Fruit fly (Drosophila melanogaster) whole organism, prepupa: Measurements from ENCODE around the gene lilli.

ENCODE experiments used
- Blimp-1 ChIP-seq: fragments of 200-800 bp; sonication (Bioruptor generic); optimal IDR thresholded peaks from 3 replicates; lab custom pipeline; 2017; ENCODE audit warnings: missing biosample characterization, missing genetic modification characterization, mild to moderate bottlenecking, moderate library complexity, missing genetic modification reagents
- CG10631 ChIP-seq: fragments of 200-800 bp; sonication (Bioruptor generic); optimal IDR thresholded peaks from 2 replicates; lab custom pipeline; 2016; ENCODE audit warnings: missing biosample characterization, missing genetic modification characterization
- CG10669 ChIP-seq: fragments of 200-800 bp; sonication (Bioruptor generic); optimal IDR thresholded peaks from 3 replicates; lab custom pipeline; 2018; ENCODE audit warnings: missing biosample characterization, mild to moderate bottlenecking, missing genetic modification characterization, moderate library complexity
- CG11294 ChIP-seq: fragments of 200-800 bp; sonication (Bioruptor generic); IDR thresholded peaks from 2 replicates; pipeline ENCODE4 v1.3.6; 2022; ENCODE audit warnings: missing biosample characterization, missing genetic modification characterization
- CG11762 ChIP-seq: fragments of 200-800 bp; sonication (Bioruptor generic); optimal IDR thresholded peaks from 3 replicates; lab custom pipeline; 2016; ENCODE audit warnings: missing biosample characterization, missing genetic modification characterization; ENCODE audit not compliant: insufficient read depth
- CG11902 ChIP-seq: fragments of 200-800 bp; sonication (Bioruptor generic); optimal IDR thresholded peaks from 3 replicates; lab custom pipeline; 2016; ENCODE audit warnings: missing biosample characterization, missing genetic modification characterization
- CG15336 ChIP-seq: fragments of 200-800 bp; sonication (Bioruptor generic); IDR thresholded peaks from 2 replicates; pipeline ENCODE4 v1.3.6; 2022; ENCODE audit warnings: missing biosample characterization, missing genetic modification characterization
- CG1621 ChIP-seq: fragments of 200-800 bp; sonication (Bioruptor generic); optimal IDR thresholded peaks from 3 replicates; lab custom pipeline; 2018; ENCODE audit warnings: missing biosample characterization, mild to moderate bottlenecking, missing genetic modification characterization
- CG16779 ChIP-seq: fragments of 200-800 bp; sonication (Bioruptor generic); optimal IDR thresholded peaks from 3 replicates; lab custom pipeline; 2017; ENCODE audit warnings: missing biosample characterization, mild to moderate bottlenecking, missing genetic modification characterization
- CG31627 ChIP-seq: fragments of 200-800 bp; sonication (Bioruptor generic); optimal IDR thresholded peaks from 3 replicates; lab custom pipeline; 2016; ENCODE audit warnings: missing biosample characterization, missing genetic modification characterization
- CG32006 ChIP-seq: fragments of 200-800 bp; sonication (Bioruptor generic); optimal IDR thresholded peaks from 3 replicates; lab custom pipeline; 2017; ENCODE audit warnings: missing biosample characterization, mild to moderate bottlenecking, missing genetic modification characterization
- CG34406 ChIP-seq: fragments of 200-800 bp; sonication (Bioruptor generic); optimal IDR thresholded peaks from 3 replicates; lab custom pipeline; 2016; ENCODE audit warnings: missing biosample characterization, missing genetic modification characterization
- CG3919 ChIP-seq: fragments of 200-800 bp; sonication (Bioruptor generic); optimal IDR thresholded peaks from 3 replicates; lab custom pipeline; 2016; ENCODE audit warnings: missing biosample characterization, missing genetic modification characterization
- CG4318 ChIP-seq: fragments of 200-800 bp; sonication (Bioruptor generic); optimal IDR thresholded peaks from 3 replicates; lab custom pipeline; 2017; ENCODE audit warnings: missing biosample characterization, mild to moderate bottlenecking, missing genetic modification characterization
- CG6163 ChIP-seq: fragments of 200-800 bp; sonication (Bioruptor generic); IDR thresholded peaks from 3 replicates; pipeline ENCODE4 v1.3.6; 2022; ENCODE audit warnings: missing biosample characterization, missing genetic modification characterization
- CG6276 ChIP-seq: fragments of 200-800 bp; sonication (Bioruptor generic); optimal IDR thresholded peaks from 2 replicates; lab custom pipeline; 2017; ENCODE audit warnings: missing biosample characterization, mild to moderate bottlenecking, missing genetic modification characterization
- CG6792 ChIP-seq: fragments of 200-800 bp; sonication (Bioruptor generic); optimal IDR thresholded peaks from 3 replicates; lab custom pipeline; 2016; ENCODE audit warnings: missing biosample characterization, missing genetic modification characterization
- CG6808 ChIP-seq: fragments of 200-800 bp; sonication (Bioruptor generic); optimal IDR thresholded peaks from 3 replicates; lab custom pipeline; 2017; ENCODE audit warnings: missing biosample characterization, missing genetic modification characterization, mild to moderate bottlenecking, moderate library complexity, missing genetic modification reagents
- CG6854 ChIP-seq: fragments of 200-800 bp; sonication (Bioruptor generic); optimal IDR thresholded peaks from 2 replicates; lab custom pipeline; 2017; ENCODE audit warnings: missing biosample characterization, mild to moderate bottlenecking, missing genetic modification characterization
- CG7368 ChIP-seq: fragments of 200-800 bp; sonication (Bioruptor generic); optimal IDR thresholded peaks from 3 replicates; lab custom pipeline; 2016; ENCODE audit warnings: missing biosample characterization, missing genetic modification characterization
- CG8632 ChIP-seq: fragments of 200-800 bp; sonication (Bioruptor generic); optimal IDR thresholded peaks from 3 replicates; lab custom pipeline; 2016; ENCODE audit warnings: missing biosample characterization, missing genetic modification characterization
- CG9139 ChIP-seq: fragments of 200-800 bp; sonication (Bioruptor generic); optimal IDR thresholded peaks from 3 replicates; lab custom pipeline; 2017; ENCODE audit warnings: missing biosample characterization, mild to moderate bottlenecking, missing genetic modification characterization
- Eip75B ChIP-seq: fragments of 200-800 bp; sonication (Bioruptor generic); optimal IDR thresholded peaks from 3 replicates; lab custom pipeline; 2016; ENCODE audit warnings: missing biosample characterization, missing genetic modification characterization
- Eip78C ChIP-seq: fragments of 200-800 bp; sonication (Bioruptor generic); peaks from one replicate; lab custom pipeline; 2016; ENCODE audit warnings: missing biosample characterization, missing genetic modification characterization
- Ets21C ChIP-seq: fragments of 200-800 bp; sonication (Bioruptor generic); optimal IDR thresholded peaks from 3 replicates; lab custom pipeline; 2016; ENCODE audit warnings: missing biosample characterization, missing genetic modification characterization
- Ets96B ChIP-seq: fragments of 200-800 bp; optimal IDR thresholded peaks from 2 replicates; lab custom pipeline; 2019; ENCODE audit warnings: missing biosample characterization, mild to moderate bottlenecking, missing genetic modification characterization, moderate library complexity
- Gug ChIP-seq: fragments of 200-800 bp; sonication (Bioruptor generic); IDR thresholded peaks from 2 replicates; pipeline ENCODE4 v1.3.6; 2022; ENCODE audit warnings: missing biosample characterization, missing genetic modification characterization
- Hr38 ChIP-seq: sonication (Bioruptor generic); optimal IDR thresholded peaks from 2 replicates; lab custom pipeline; 2016; ENCODE audit warnings: missing biosample characterization, missing genetic modification characterization
- Hr39 ChIP-seq: fragments of 200-800 bp; sonication (Bioruptor generic); optimal IDR thresholded peaks from 2 replicates; lab custom pipeline; 2016; ENCODE audit warnings: missing biosample characterization, missing genetic modification characterization
- Lpt ChIP-seq: fragments of 200-800 bp; sonication (Bioruptor generic); optimal IDR thresholded peaks from 3 replicates; lab custom pipeline; 2016; ENCODE audit warnings: missing biosample characterization, missing genetic modification characterization
- Met ChIP-seq: fragments of 200-800 bp; sonication (Bioruptor generic); optimal IDR thresholded peaks from 3 replicates; lab custom pipeline; 2016; ENCODE audit warnings: missing biosample characterization, missing genetic modification characterization
- OdsH ChIP-seq: fragments of 200-800 bp; sonication (Bioruptor generic); optimal IDR thresholded peaks from 3 replicates; lab custom pipeline; 2016; ENCODE audit warnings: missing biosample characterization, missing genetic modification characterization
- Sox102F ChIP-seq: fragments of 200-800 bp; sonication (Bioruptor generic); optimal IDR thresholded peaks from 2 replicates; lab custom pipeline; 2016; ENCODE audit warnings: missing biosample characterization, mild to moderate bottlenecking, missing genetic modification characterization
- Sox14 ChIP-seq: fragments of 200-800 bp; sonication (Bioruptor generic); optimal IDR thresholded peaks from 3 replicates; lab custom pipeline; 2016; ENCODE audit warnings: missing biosample characterization, missing genetic modification characterization
- achi ChIP-seq: fragments of 200-800 bp; sonication (Bioruptor generic); optimal IDR thresholded peaks from 3 replicates; lab custom pipeline; 2016; ENCODE audit warnings: missing biosample characterization, missing genetic modification characterization
- acj6 ChIP-seq: fragments of 200-800 bp; sonication (Bioruptor generic); optimal IDR thresholded peaks from 3 replicates; lab custom pipeline; 2016; ENCODE audit warnings: missing biosample characterization, missing genetic modification characterization
- cyc ChIP-seq: fragments of 200-800 bp; sonication (Bioruptor generic); optimal IDR thresholded peaks from 3 replicates; lab custom pipeline; 2016; ENCODE audit warnings: missing biosample characterization, missing genetic modification characterization
- dsx ChIP-seq: fragments of 200-800 bp; optimal IDR thresholded peaks from 3 replicates; lab custom pipeline; 2019; ENCODE audit warnings: missing biosample characterization, mild to moderate bottlenecking, missing genetic modification characterization, moderate library complexity; ENCODE audit not compliant: poor library complexity, severe bottlenecking
- eg ChIP-seq: fragments of 200-800 bp; sonication (Bioruptor generic); IDR thresholded peaks from 3 replicates; pipeline ENCODE4 v1.3.6; 2022; ENCODE audit warnings: missing biosample characterization, missing genetic modification characterization
- esn ChIP-seq: fragments of 200-800 bp; sonication (Bioruptor generic); optimal IDR thresholded peaks from 2 replicates; lab custom pipeline; 2016; ENCODE audit warnings: missing biosample characterization, mild to moderate bottlenecking, missing genetic modification characterization, moderate library complexity
- fd59A ChIP-seq: fragments of 200-800 bp; sonication (Bioruptor generic); optimal IDR thresholded peaks from 2 replicates; lab custom pipeline; 2017; ENCODE audit warnings: missing biosample characterization, mild to moderate bottlenecking, missing genetic modification characterization, missing genetic modification reagents
- fd85E ChIP-seq: fragments of 200-800 bp; sonication (Bioruptor generic); optimal IDR thresholded peaks from 3 replicates; lab custom pipeline; 2016; ENCODE audit warnings: missing biosample characterization, missing genetic modification characterization
- lz ChIP-seq: fragments of 200-800 bp; sonication (Bioruptor generic); optimal IDR thresholded peaks from 3 replicates; lab custom pipeline; 2016; ENCODE audit warnings: missing biosample characterization, missing genetic modification characterization
- net ChIP-seq: fragments of 200-800 bp; sonication (Bioruptor generic); optimal IDR thresholded peaks from 3 replicates; lab custom pipeline; 2016; ENCODE audit warnings: missing biosample characterization, missing genetic modification characterization
- pdm3 ChIP-seq: fragments of 200-800 bp; sonication (Bioruptor generic); optimal IDR thresholded peaks from 3 replicates; lab custom pipeline; 2016; ENCODE audit warnings: missing biosample characterization, missing genetic modification characterization
- salr ChIP-seq, 2 experiments: fragments of 200-800 bp; sonication (Bioruptor generic); optimal IDR thresholded peaks; 3 replicates each; lab custom pipeline; 2016 to 2018; ENCODE audit warnings: missing biosample characterization in 2 of 2, missing genetic modification characterization in 2 of 2, mild to moderate bottlenecking in 1 of 2
- spab ChIP-seq: fragments of 200-800 bp; sonication (Bioruptor generic); optimal IDR thresholded peaks from 2 replicates; lab custom pipeline; 2017; ENCODE audit warnings: missing biosample characterization, mild to moderate bottlenecking, missing genetic modification characterization, missing genetic modification reagents
- ss ChIP-seq, 2 experiments: fragments of 200-800 bp; sonication (Bioruptor generic); optimal IDR thresholded peaks; 2 replicates in 1 of 2; 3 replicates in 1 of 2; lab custom pipeline; 2017 to 2018; ENCODE audit warnings: mild to moderate bottlenecking in 2 of 2, missing biosample characterization in 2 of 2, missing genetic modification characterization in 2 of 2, moderate library complexity in 1 of 2
- svp ChIP-seq: fragments of 200-800 bp; sonication (Bioruptor generic); peaks from one replicate; lab custom pipeline; 2016; ENCODE audit warnings: missing biosample characterization, missing genetic modification characterization
- vri ChIP-seq: fragments of 200-800 bp; sonication (Bioruptor generic); optimal IDR thresholded peaks from 3 replicates; lab custom pipeline; 2016; ENCODE audit warnings: missing biosample characterization, mild to moderate bottlenecking, missing genetic modification characterization

Gene lilli

dm6 chr2L:2855773-2856615, 29.7 kb upstream of the lilli start, which contains the start of the genes CG3104 and RpS21:
Gene CG3104 (minus strand): TSS chr2L:2855778.
Gene RpS21 (plus strand): TSS chr2L:2856070.
- TF ChIP-seq CG7368 (peak; percentile 64), fd85E (GFP tag; lab: Kevin White, UChicago) (no peak), Eip78C (GFP tag; lab: Kevin White, UChicago) (peak; percentile 89), Ets96B (tag; lab: Kevin White, UChicago) (peak; percentile 47), CG1621 (tag; lab: Kevin White, UChicago) (peak; percentile 51), Sox102F (GFP tag; lab: Kevin White, UChicago) (peak; percentile 62), CG3919 (GFP tag; lab: Kevin White, UChicago) (peak; percentile 81), Ets21C (GFP tag; lab: Kevin White, UChicago) (peak; percentile 11), Blimp-1 (peak; percentile 55), achi (GFP tag; lab: Kevin White, UChicago) (peak; percentile 99), CG4318 (GFP tag; lab: Kevin White, UChicago) (peak; percentile 13), svp (peak; percentile 70), Gug (GFP tag; lab: Robert Waterston, UW) (0 out of 2 replicates have a peak, but pooled peaks have one; percentile 15), CG9139 (GFP tag; lab: Kevin White, UChicago) (peak; percentile 16), CG11762 (GFP tag; lab: Kevin White, UChicago) (peak; percentile 45), dsx (GFP tag; lab: Kevin White, UChicago) (peak; percentile 37), ss (GFP tag; optimal IDR thresholded peaks at IDR 0.05; lab: Kevin White, UChicago) (peak; percentile 68 to 77), acj6 (GFP tag; lab: Kevin White, UChicago) (peak; percentile 59), CG31627 (peak; percentile 85), Hr39 (GFP tag; lab: Kevin White, UChicago) (peak; percentile 86), pdm3 (GFP tag; lab: Kevin White, UChicago) (peak; percentile 70), CG34406 (GFP tag; lab: Kevin White, UChicago) (peak; percentile 56), spab (peak; percentile 38), cyc (peak; percentile 84), Hr38 (GFP tag; lab: Kevin White, UChicago) (no peak), CG6163 (GFP tag; lab: Robert Waterston, UW) (peak; percentile 89), CG11294 (GFP tag; lab: Robert Waterston, UW) (0 out of 2 replicates have a peak, but pooled peaks have one; percentile 19), CG16779 (tag; lab: Kevin White, UChicago) (peak; percentile 48), esn (GFP tag; lab: Kevin White, UChicago) (peak; percentile 76), CG8632 (GFP tag; lab: Kevin White, UChicago) (peak; percentile 52), CG6276 (GFP tag; lab: Kevin White, UChicago) (peak; percentile 4), salr (GFP tag; optimal IDR thresholded peaks at IDR 0.05; lab: Kevin White, UChicago) (peak; percentile 38 to 79), CG6854 (peak; percentile 72), net (GFP tag; lab: Kevin White, UChicago) (peak; percentile 71), CG32006 (GFP tag; lab: Kevin White, UChicago) (peak; percentile 46), CG11902 (GFP tag; lab: Kevin White, UChicago) (peak; percentile 53), fd59A (GFP tag; lab: Kevin White, UChicago) (peak; percentile 50), CG6792 (GFP tag; lab: Kevin White, UChicago) (peak; percentile 62), Met (GFP tag; lab: Kevin White, UChicago) (peak; percentile 71), lz (GFP tag; lab: Kevin White, UChicago) (peak; percentile 78), CG6808 (GFP tag; lab: Kevin White, UChicago) (peak; percentile 56), CG10631 (GFP tag; lab: Kevin White, UChicago) (peak; percentile 54), Sox14 (GFP tag; lab: Kevin White, UChicago) (peak; percentile 60), CG10669 (peak; percentile 58), Eip75B (GFP tag; lab: Kevin White, UChicago) (peak; percentile 53), eg (GFP tag; lab: Robert Waterston, UW) (peak; percentile 83), Lpt (GFP tag; lab: Kevin White, UChicago) (peak; percentile 46), vri (GFP tag; lab: Kevin White, UChicago) (peak; percentile 63), CG15336 (GFP tag; lab: Robert Waterston, UW) (no peak), OdsH (GFP tag; lab: Kevin White, UChicago) (peak; percentile 68)
